Fruit fly (Drosophila melanogaster): Measurements from ENCODE around the gene CG32845.

Gene CG32845

DNA sequence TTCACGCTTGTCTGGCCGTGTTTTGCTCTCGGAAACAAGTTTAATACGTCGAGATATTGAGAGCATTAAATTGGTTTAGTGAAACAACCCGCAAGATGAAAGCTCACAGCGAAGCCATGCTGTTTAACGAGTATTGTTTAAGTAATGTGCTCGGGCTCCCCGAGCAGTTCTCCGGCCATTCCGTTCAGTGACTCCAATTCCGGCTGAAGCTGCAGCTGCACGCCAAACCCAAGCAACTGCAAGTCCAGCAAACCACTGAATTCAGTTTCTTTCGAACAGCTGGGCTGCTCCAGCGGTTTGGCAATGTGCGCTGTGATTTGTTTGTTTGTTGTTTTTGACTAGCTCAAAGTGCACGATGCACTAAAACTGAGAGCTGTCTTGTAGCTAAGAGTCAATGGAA is 41.9 kb upstream of the CG32845 start:
- no peak for TF ChIP-seq Myc (optimal IDR thresholded peaks at IDR 0.05)
- TF ChIP-seq lola (GFP tag; optimal IDR thresholded peaks at IDR 0.05), result no peak
- TF ChIP-seq CG9705 (GFP tag; optimal IDR thresholded peaks at IDR 0.05), result no peak
- no peak for TF ChIP-seq jim (GFP tag; optimal IDR thresholded peaks at IDR 0.05)
- no peak for TF ChIP-seq HLH106 (tag; optimal IDR thresholded peaks at IDR 0.05)
- TF ChIP-seq sv (GFP tag; optimal IDR thresholded peaks at IDR 0.05), result no peak

DNA sequence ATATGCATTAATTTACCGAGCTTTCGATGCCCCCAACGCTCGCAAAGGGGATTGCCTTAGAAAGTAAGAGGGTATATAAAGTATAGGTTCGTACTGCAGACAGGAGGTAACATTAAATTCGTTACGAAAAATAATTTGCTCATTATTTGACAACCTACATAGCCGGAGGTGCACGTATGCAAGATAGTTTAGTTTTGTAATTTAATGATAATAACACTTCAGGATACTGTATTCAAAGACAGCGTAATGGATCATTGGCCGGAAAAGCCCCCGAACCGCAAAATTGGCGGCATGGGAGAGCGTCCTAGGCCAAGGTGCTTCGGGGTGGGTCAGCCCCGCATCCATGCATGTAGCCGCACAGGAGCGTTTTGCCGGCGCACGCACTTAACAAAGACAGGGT is 39.1 kb upstream of the CG32845 start:
- no peak for TF ChIP-seq Dfd (GFP tag; optimal IDR thresholded peaks at IDR 0.05)
- no peak for TF ChIP-seq dsf (GFP tag; optimal IDR thresholded peaks at IDR 0.05; ENCODE audit: borderline replicate concordance)
- no peak for TF ChIP-seq h (GFP tag; optimal IDR thresholded peaks at IDR 0.05)
- TF ChIP-seq tai (GFP tag; optimal IDR thresholded peaks at IDR 0.05), result no peak
- no peak for TF ChIP-seq Hr83 (GFP tag; optimal IDR thresholded peaks at IDR 0.05; ENCODE audit: poor library complexity, severe bottlenecking)
- TF ChIP-seq Sp1 (GFP tag; optimal IDR thresholded peaks at IDR 0.05), result no peak
- no peak for TF ChIP-seq rgr (GFP tag; optimal IDR thresholded peaks at IDR 0.05)
- TF ChIP-seq usp (GFP tag; optimal IDR thresholded peaks at IDR 0.05), result no peak
- TF ChIP-seq ey (GFP tag; optimal IDR thresholded peaks at IDR 0.05), result no peak
- TF ChIP-seq psq (GFP tag; optimal IDR thresholded peaks at IDR 0.05), result no peak
- no peak for TF ChIP-seq jim (GFP tag; optimal IDR thresholded peaks at IDR 0.05)
- TF ChIP-seq CG9705 (GFP tag; optimal IDR thresholded peaks at IDR 0.05), result no peak
- TF ChIP-seq brk (GFP tag; optimal IDR thresholded peaks at IDR 0.05), result no peak
- TF ChIP-seq foxo (GFP tag; optimal IDR thresholded peaks at IDR 0.05), result no peak

DNA sequence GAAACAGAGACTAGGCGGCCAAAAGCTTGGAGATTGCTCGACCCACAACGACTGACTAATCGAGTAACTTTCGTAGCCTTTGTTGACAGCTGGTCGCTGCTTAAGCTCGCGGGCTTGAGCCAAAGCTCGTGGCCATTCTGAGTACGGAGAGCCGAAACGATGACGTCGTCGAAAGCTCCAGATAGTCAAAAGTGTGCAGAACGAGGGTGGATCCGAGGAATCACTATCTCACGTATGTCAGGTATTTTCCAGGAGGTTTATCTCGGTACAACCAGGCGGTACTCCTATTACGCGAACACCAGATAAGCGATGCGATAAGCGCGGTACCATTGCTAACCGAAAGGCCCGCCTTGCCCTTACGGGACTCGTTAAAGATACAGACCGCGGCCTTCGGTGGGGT is 38.4 kb upstream of the CG32845 start:
- no peak for TF ChIP-seq ey (GFP tag; optimal IDR thresholded peaks at IDR 0.05)
- peak; percentile 50 for TF ChIP-seq Hr83 (GFP tag; optimal IDR thresholded peaks at IDR 0.05; ENCODE audit: poor library complexity, severe bottlenecking)
- no peak for TF ChIP-seq sage (GFP tag; optimal IDR thresholded peaks at IDR 0.05)
- peak; percentile 11 for TF ChIP-seq Jra (GFP tag; optimal IDR thresholded peaks at IDR 0.05)

DNA sequence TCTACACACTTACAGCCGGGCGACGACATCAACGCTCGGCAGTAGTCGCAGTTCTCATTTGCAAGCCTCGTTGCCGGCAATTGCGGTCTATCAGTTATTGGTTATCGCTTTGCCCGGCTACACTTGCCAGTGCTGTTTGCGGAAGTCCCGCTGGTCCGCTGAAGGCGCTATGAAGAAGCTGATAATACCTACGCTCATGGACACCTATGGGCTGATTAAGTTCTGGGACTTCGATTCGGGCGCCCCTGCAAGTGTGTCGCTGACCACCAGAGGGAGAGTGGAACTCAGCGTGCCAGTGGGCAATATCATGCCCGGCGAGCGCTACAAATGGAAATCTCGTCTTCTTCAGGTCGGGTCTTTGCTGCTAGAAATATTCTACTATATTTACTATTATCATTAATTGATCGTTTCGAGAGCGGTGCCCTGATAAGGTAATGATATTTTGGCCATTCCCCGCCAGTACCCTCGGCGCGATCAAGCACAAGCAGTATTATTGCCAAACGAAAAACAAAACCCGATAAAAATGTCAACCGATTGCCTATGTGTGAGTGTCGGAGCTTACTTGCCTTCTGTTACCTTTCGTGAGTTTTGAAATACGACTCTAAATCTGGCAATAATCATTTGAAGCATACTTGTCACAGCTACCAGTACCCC is 26.9 kb upstream of the CG32845 start:
- no peak for TF ChIP-seq lola (GFP tag; optimal IDR thresholded peaks at IDR 0.05)
- no peak for TF ChIP-seq psq (GFP tag; optimal IDR thresholded peaks at IDR 0.05)
- no peak for TF ChIP-seq Dfd (GFP tag; optimal IDR thresholded peaks at IDR 0.05)
- TF ChIP-seq Myc (optimal IDR thresholded peaks at IDR 0.05), result no peak
- no peak for TF ChIP-seq brk (GFP tag; optimal IDR thresholded peaks at IDR 0.05)
- TF ChIP-seq usp (GFP tag; optimal IDR thresholded peaks at IDR 0.05), result no peak
- TF ChIP-seq OdsH (GFP tag; optimal IDR thresholded peaks at IDR 0.05), result no peak
- TF ChIP-seq GATAd (GFP tag; optimal IDR thresholded peaks at IDR 0.05), result no peak
- no peak for TF ChIP-seq Dif (GFP tag; optimal IDR thresholded peaks at IDR 0.05; ENCODE audit: partially characterized antibody)
- no peak for TF ChIP-seq Rel (GFP tag; optimal IDR thresholded peaks at IDR 0.05)
- no peak for TF ChIP-seq Rel (tag; optimal IDR thresholded peaks at IDR 0.05)
- no peak for TF ChIP-seq foxo (GFP tag; optimal IDR thresholded peaks at IDR 0.05)
- no peak for TF ChIP-seq Sp1 (GFP tag; optimal IDR thresholded peaks at IDR 0.05)
- TF ChIP-seq jim (GFP tag; optimal IDR thresholded peaks at IDR 0.05), result no peak
- TF ChIP-seq tai (GFP tag; optimal IDR thresholded peaks at IDR 0.05), result no peak
- no peak for TF ChIP-seq dmrt93B (GFP tag; optimal IDR thresholded peaks at IDR 0.05)
- TF ChIP-seq Hnf4 (GFP tag; optimal IDR thresholded peaks at IDR 0.05), result no peak
- TF ChIP-seq Abd-B (GFP tag; optimal IDR thresholded peaks at IDR 0.05), result no peak
- TF ChIP-seq dl (GFP tag; optimal IDR thresholded peaks at IDR 0.05; ENCODE audit: insufficient read depth in 1 of 2, partially characterized antibody in 2 of 2), result no peak
- TF ChIP-seq Jra (GFP tag; optimal IDR thresholded peaks at IDR 0.05), result no peak
- no peak for TF ChIP-seq CG9705 (GFP tag; optimal IDR thresholded peaks at IDR 0.05)

DNA sequence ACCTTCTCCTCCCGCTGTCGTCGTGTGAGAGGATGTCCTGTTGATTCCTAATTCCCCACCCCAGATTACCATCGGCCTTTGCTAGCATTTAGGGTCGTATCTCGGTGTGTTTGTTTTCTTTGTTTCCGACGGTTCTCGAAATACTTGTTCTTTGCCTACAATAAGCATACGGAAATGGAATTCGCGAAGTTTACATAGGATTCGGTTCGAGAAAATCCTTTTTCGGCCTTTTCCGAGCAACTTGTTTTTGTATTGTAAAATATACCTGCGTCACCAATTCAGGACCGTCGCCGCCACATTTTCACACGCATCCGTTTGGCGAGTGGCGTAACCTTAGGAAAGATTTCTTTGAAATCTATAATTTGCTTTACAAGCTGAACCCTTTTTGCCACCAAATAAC is 25.3 kb upstream of the CG32845 start:
- TF ChIP-seq woc (GFP tag; optimal IDR thresholded peaks at IDR 0.05) (no peak), dl (GFP tag; optimal IDR thresholded peaks at IDR 0.05; ENCODE audit: insufficient read depth in 1 of 2, partially characterized antibody in 2 of 2) (no peak), GATAd (GFP tag; optimal IDR thresholded peaks at IDR 0.05) (no peak), Myc (optimal IDR thresholded peaks at IDR 0.05) (no peak), br (GFP tag; optimal IDR thresholded peaks at IDR 0.05) (no peak), lola (GFP tag; optimal IDR thresholded peaks at IDR 0.05) (no peak)

Data from whole organism, wandering third instar larva.